Worm (Caenorhabditis elegans): ENCODE data around the gene pdr-1.
A peak's percentile ranks its signal among the peaks of the same experiment; 100 is the strongest.

Gene pdr-1

ce11 chrIII:13731589-13731988, 39.7 kb upstream of the pdr-1 start, which contains the start of gene W06F12.2:
Gene W06F12.2 (minus strand): TSS chrIII:13731689.
- TF ChIP-seq fos-1 (tag; optimal IDR thresholded peaks at IDR 0.05): no peak
- no peak for TF ChIP-seq peb-1 (tag; optimal IDR thresholded peaks at IDR 0.05)
- TF ChIP-seq snpc-4 (tag; optimal IDR thresholded peaks at IDR 0.05): no peak
- no peak for TF ChIP-seq ztf-11 (tag; optimal IDR thresholded peaks at IDR 0.05)

- TF ChIP-seq lin-39 (tag; optimal IDR thresholded peaks at IDR 0.05): no peak
- TF ChIP-seq fos-1 (tag; optimal IDR thresholded peaks at IDR 0.05): peak; percentile 77
These were observed 38.6 kb upstream of the pdr-1 start for ce11 chrIII:13732665-13733064.

ce11 chrIII:13733833-13734232, 37.5 kb upstream of the pdr-1 start:
- peak; percentile 80 for TF ChIP-seq crh-2 (tag; optimal IDR thresholded peaks at IDR 0.05)
- TF ChIP-seq F13H6.1 (tag; optimal IDR thresholded peaks at IDR 0.05): peak; percentile 42
- no peak for TF ChIP-seq nhr-6 (tag; optimal IDR thresholded peaks at IDR 0.05)
- peak; percentile 98 for TF ChIP-seq fos-1 (tag; optimal IDR thresholded peaks at IDR 0.05)
- TF ChIP-seq sma-9 (GFP tag; optimal IDR thresholded peaks at IDR 0.05): peak; percentile 19
- TF ChIP-seq sma-9 (tag; optimal IDR thresholded peaks at IDR 0.05): no peak

- no peak for TF ChIP-seq ztf-11 (tag; optimal IDR thresholded peaks at IDR 0.05)
- no peak for TF ChIP-seq lsy-2 (tag; optimal IDR thresholded peaks at IDR 0.05)
- TF ChIP-seq nhr-12 (tag; optimal IDR thresholded peaks at IDR 0.05): no peak
- no peak for TF ChIP-seq lin-13 (GFP tag; optimal IDR thresholded peaks at IDR 0.05)
- no peak for TF ChIP-seq nhr-129 (tag; optimal IDR thresholded peaks at IDR 0.05)
- no peak for TF ChIP-seq unc-39 (tag; optimal IDR thresholded peaks at IDR 0.05)
- TF ChIP-seq ama-1 (optimal IDR thresholded peaks at IDR 0.05): no peak
- TF ChIP-seq Y55F3AM.14 (GFP tag; optimal IDR thresholded peaks at IDR 0.05): no peak
These were observed 36.3 kb upstream of the pdr-1 start, which contains the start of gene W06F12.3 for ce11 chrIII:13735008-13735407. Gene W06F12.3 (plus strand): TSS chrIII:13735030.

- TF ChIP-seq Y55F3AM.14 (GFP tag; optimal IDR thresholded peaks at IDR 0.05) (no peak), aly-2 (tag; optimal IDR thresholded peaks at IDR 0.05) (no peak), nhr-23 (tag; optimal IDR thresholded peaks at IDR 0.05) (no peak), nhr-237 (tag; optimal IDR thresholded peaks at IDR 0.05) (no peak), R02D3.7 (tag; optimal IDR thresholded peaks at IDR 0.05) (no peak), snpc-4 (tag; optimal IDR thresholded peaks at IDR 0.05) (no peak), elt-1 (tag; optimal IDR thresholded peaks at IDR 0.05) (no peak), ztf-11 (tag; optimal IDR thresholded peaks at IDR 0.05) (no peak), dmd-4 (tag; optimal IDR thresholded peaks at IDR 0.05) (no peak), unc-55 (GFP tag; optimal IDR thresholded peaks at IDR 0.05) (no peak), nhr-12 (tag; optimal IDR thresholded peaks at IDR 0.05) (no peak), lin-11 (tag; optimal IDR thresholded peaks at IDR 0.05) (no peak), mdl-1 (tag; optimal IDR thresholded peaks at IDR 0.05) (no peak), nhr-6 (tag; optimal IDR thresholded peaks at IDR 0.05) (no peak), nhr-21 (tag; optimal IDR thresholded peaks at IDR 0.05) (no peak), crh-2 (tag; optimal IDR thresholded peaks at IDR 0.05) (no peak)
These were observed 29.9 kb upstream of the pdr-1 start for ce11 chrIII:13741410-13741809.

ce11 chrIII:13742028-13742427, 29.3 kb upstream of the pdr-1 start:
- TF ChIP-seq F13H6.1 (tag; optimal IDR thresholded peaks at IDR 0.05) (no peak), sem-4 (tag; optimal IDR thresholded peaks at IDR 0.05) (no peak), aly-2 (tag; optimal IDR thresholded peaks at IDR 0.05) (no peak), skn-1 (tag; optimal IDR thresholded peaks at IDR 0.05) (no peak)

- no peak for TF ChIP-seq gmeb-1 (tag; optimal IDR thresholded peaks at IDR 0.05)
- TF ChIP-seq mdl-1 (tag; optimal IDR thresholded peaks at IDR 0.05): no peak
- peak; percentile 18 for TF ChIP-seq blmp-1 (tag; optimal IDR thresholded peaks at IDR 0.05; ENCODE audit: insufficient read depth)
- no peak for TF ChIP-seq snpc-4 (tag; optimal IDR thresholded peaks at IDR 0.05)
These were observed 27.4 kb upstream of the pdr-1 start, which contains the start of gene tyr-2 for ce11 chrIII:13743922-13744321. Gene tyr-2 (plus strand): TSS chrIII:13744222.
